Fruit fly (Drosophila melanogaster) whole organism, embryonic: Measurements from ENCODE around the gene CG8774.

Source experiments
- BEAF-32 ChIP-seq: fragments of 200-800 bp; sonication (Bioruptor generic); optimal IDR thresholded peaks from 3 replicates; lab custom pipeline; 2017; ENCODE audit warnings: missing biosample characterization, missing genetic modification characterization, mild to moderate bottlenecking, moderate library complexity, missing genetic modification reagents
- CG10274 ChIP-seq: fragments of 200-800 bp; sonication (Bioruptor generic); optimal IDR thresholded peaks from 3 replicates; lab custom pipeline; 2017; ENCODE audit warnings: missing biosample characterization, mild to moderate bottlenecking, missing genetic modification characterization
- CG12744 ChIP-seq: fragments of 200-800 bp; sonication (Bioruptor generic); optimal IDR thresholded peaks from 2 replicates; lab custom pipeline; 2016; ENCODE audit warnings: missing biosample characterization, missing genetic modification characterization
- CG13287 ChIP-seq: fragments of 200-800 bp; sonication (Bioruptor generic); IDR thresholded peaks from 2 replicates; pipeline ENCODE4 v1.3.6; 2022; ENCODE audit warnings: missing biosample characterization, missing genetic modification characterization; ENCODE audit not compliant: partially characterized antibody
- CG14710 ChIP-seq: fragments of 200-800 bp; sonication (Bioruptor generic); optimal IDR thresholded peaks from 3 replicates; lab custom pipeline; 2019; ENCODE audit warnings: missing biosample characterization, mild to moderate bottlenecking, missing genetic modification characterization, moderate library complexity
- CG15479 ChIP-seq: fragments of 200-800 bp; sonication (Bioruptor generic); optimal IDR thresholded peaks from 3 replicates; lab custom pipeline; 2019; ENCODE audit warnings: missing biosample characterization, mild to moderate bottlenecking, missing genetic modification characterization, moderate library complexity
- CG15514 ChIP-seq: fragments of 200-800 bp; sonication (Bioruptor generic); optimal IDR thresholded peaks from 3 replicates; lab custom pipeline; 2017; ENCODE audit warnings: missing biosample characterization, missing genetic modification characterization, mild to moderate bottlenecking, moderate library complexity, missing genetic modification reagents
- CG17361 ChIP-seq: fragments of 200-800 bp; sonication (Bioruptor generic); IDR thresholded peaks from 3 replicates; pipeline ENCODE4 v1.3.6; 2022; ENCODE audit warnings: missing biosample characterization, missing genetic modification characterization
- CG17829 ChIP-seq: fragments of 200-800 bp; optimal IDR thresholded peaks from 2 replicates; lab custom pipeline; 2019; ENCODE audit warnings: missing biosample characterization, mild to moderate bottlenecking, missing genetic modification characterization, moderate library complexity
- CG3847 ChIP-seq: fragments of 200-800 bp; sonication (Bioruptor generic); IDR thresholded peaks from 2 replicates; pipeline ENCODE4 v1.3.6; 2022; ENCODE audit warnings: missing biosample characterization, missing genetic modification characterization
- CG4820 ChIP-seq: fragments of 200-800 bp; sonication (Bioruptor generic); optimal IDR thresholded peaks from 3 replicates; lab custom pipeline; 2016; ENCODE audit warnings: missing biosample characterization, missing genetic modification characterization
- CG6765 ChIP-seq: fragments of 200-800 bp; sonication (Bioruptor generic); optimal IDR thresholded peaks from 3 replicates; lab custom pipeline; 2017; ENCODE audit warnings: missing biosample characterization, mild to moderate bottlenecking, missing genetic modification characterization
- Dp ChIP-seq: fragments of 200-800 bp; sonication (Bioruptor generic); optimal IDR thresholded peaks from 2 replicates; lab custom pipeline; 2018; ENCODE audit warnings: missing biosample characterization, mild to moderate bottlenecking, missing genetic modification characterization, moderate library complexity
- E2f2 ChIP-seq: fragments of 200-800 bp; sonication (Bioruptor generic); IDR thresholded peaks from 2 replicates; pipeline ENCODE4 v1.3.6; 2022; ENCODE audit warnings: missing biosample characterization, missing genetic modification characterization
- Ets97D ChIP-seq: fragments of 200-800 bp; sonication (Bioruptor generic); optimal IDR thresholded peaks from 3 replicates; lab custom pipeline; 2016; ENCODE audit warnings: missing biosample characterization, missing genetic modification characterization
- HHEX ChIP-seq: fragments of 200-800 bp; sonication (Bioruptor generic); optimal IDR thresholded peaks from 3 replicates; lab custom pipeline; 2017; ENCODE audit warnings: missing biosample characterization, mild to moderate bottlenecking, missing genetic modification characterization, missing genetic modification reagents
- HLHmδ ChIP-seq: fragments of 200-800 bp; sonication (Bioruptor generic); optimal IDR thresholded peaks from 2 replicates; lab custom pipeline; 2018; ENCODE audit warnings: missing biosample characterization, mild to moderate bottlenecking, missing genetic modification characterization, moderate library complexity
- Hand ChIP-seq: fragments of 200-800 bp; sonication (Bioruptor generic); optimal IDR thresholded peaks from 2 replicates; lab custom pipeline; 2017; ENCODE audit warnings: mild to moderate bottlenecking, missing biosample characterization, missing genetic modification reagents, missing genetic modification characterization
- HmgZ ChIP-seq: fragments of 200-800 bp; sonication (Bioruptor generic); optimal IDR thresholded peaks from 2 replicates; lab custom pipeline; 2018; ENCODE audit warnings: missing biosample characterization, mild to moderate bottlenecking, missing genetic modification characterization
- Lhr ChIP-seq: fragments of 200-800 bp; sonication (Bioruptor generic); optimal IDR thresholded peaks from 3 replicates; lab custom pipeline; 2017; ENCODE audit warnings: mild to moderate bottlenecking, missing biosample characterization, missing genetic modification reagents, missing genetic modification characterization
- Lim3 ChIP-seq: fragments of 200-800 bp; sonication (Bioruptor generic); IDR thresholded peaks from 2 replicates; pipeline ENCODE4 v1.3.6; 2022; ENCODE audit warnings: missing biosample characterization, missing genetic modification characterization
- MBD-R2 ChIP-seq: fragments of 200-800 bp; sonication (Bioruptor generic); IDR thresholded peaks from 2 replicates; pipeline ENCODE4 v1.3.6; 2022; ENCODE audit warnings: missing biosample characterization, missing genetic modification characterization
- MESR4 ChIP-seq: fragments of 200-800 bp; sonication (Bioruptor generic); optimal IDR thresholded peaks from 2 replicates; lab custom pipeline; 2018; ENCODE audit warnings: missing biosample characterization, mild to moderate bottlenecking, missing genetic modification characterization, moderate library complexity
- Myb ChIP-seq: fragments of 200-800 bp; sonication (Bioruptor generic); optimal IDR thresholded peaks from 2 replicates; lab custom pipeline; 2016; ENCODE audit warnings: missing biosample characterization, missing genetic modification characterization
- Ssrp ChIP-seq: fragments of 200-800 bp; sonication (Bioruptor generic); optimal IDR thresholded peaks from 2 replicates; lab custom pipeline; 2018; ENCODE audit warnings: missing biosample characterization, mild to moderate bottlenecking, missing genetic modification characterization, moderate library complexity
- Stat92E ChIP-seq, 3 experiments: fragments of >200 bp in 2 of 3; fragments of 200-800 bp in 1 of 3; sonication (Bioruptor generic) in 1 of 3; optimal IDR thresholded peaks; 2 replicates each; lab custom pipeline; 2017 to 2019; ENCODE audit warnings: missing biosample characterization in 3 of 3, missing genetic modification characterization in 3 of 3, mild to moderate bottlenecking in 1 of 3, moderate library complexity in 1 of 3
- YL-1 ChIP-seq: fragments of 200-800 bp; sonication (Bioruptor generic); optimal IDR thresholded peaks from 3 replicates; lab custom pipeline; 2017; ENCODE audit warnings: missing biosample characterization, mild to moderate bottlenecking, missing genetic modification characterization
- chinmo ChIP-seq: fragments of 200-800 bp; sonication (Bioruptor generic); IDR thresholded peaks from 4 replicates; pipeline ENCODE4 v1.3.6; 2022; ENCODE audit warnings: missing biosample characterization, missing genetic modification characterization; ENCODE audit not compliant: partially characterized antibody
- chm ChIP-seq: fragments of 200-800 bp; sonication (Bioruptor generic); IDR thresholded peaks from 2 replicates; pipeline ENCODE4 v1.3.6; 2022; ENCODE audit warnings: missing biosample characterization, missing genetic modification characterization
- crp ChIP-seq, 2 experiments: fragments of 200-800 bp; sonication (Bioruptor generic); optimal IDR thresholded peaks; 2 replicates in 1 of 2; 3 replicates in 1 of 2; lab custom pipeline; 2017; ENCODE audit warnings: missing biosample characterization in 2 of 2, missing genetic modification characterization in 2 of 2, mild to moderate bottlenecking in 1 of 2, moderate library complexity in 1 of 2
- dysf ChIP-seq: fragments of 200-800 bp; sonication (Bioruptor generic); IDR thresholded peaks from 3 replicates; pipeline ENCODE4 v1.3.6; 2022; ENCODE audit warnings: missing biosample characterization, missing genetic modification characterization
- gfzf ChIP-seq: fragments of 200-800 bp; sonication (Bioruptor generic); optimal IDR thresholded peaks from 2 replicates; lab custom pipeline; 2016; ENCODE audit warnings: missing biosample characterization, mild to moderate bottlenecking, missing genetic modification characterization, moderate library complexity
- gt ChIP-seq: fragments of 200-800 bp; sonication (Bioruptor generic); IDR thresholded peaks from 2 replicates; pipeline ENCODE4 v1.3.6; 2022; ENCODE audit warnings: missing biosample characterization, missing genetic modification characterization
- lola ChIP-seq, 3 experiments: fragments of >200 bp in 2 of 3; fragments of 200-800 bp in 1 of 3; sonication (Bioruptor generic) in 1 of 3; optimal IDR thresholded peaks; 2 replicates each; lab custom pipeline; 2017 to 2019; ENCODE audit warnings: missing biosample characterization in 3 of 3, missing genetic modification characterization in 3 of 3, mild to moderate bottlenecking in 1 of 3, moderate library complexity in 1 of 3
- nmo ChIP-seq: fragments of 200-800 bp; sonication (Bioruptor generic); optimal IDR thresholded peaks from 2 replicates; lab custom pipeline; 2018; ENCODE audit warnings: missing biosample characterization, mild to moderate bottlenecking, missing genetic modification characterization, moderate library complexity
- pfk ChIP-seq: fragments of 200-800 bp; sonication (Bioruptor generic); optimal IDR thresholded peaks from 2 replicates; lab custom pipeline; 2018; ENCODE audit warnings: missing biosample characterization, mild to moderate bottlenecking, missing genetic modification characterization, moderate library complexity
- pum ChIP-seq: fragments of 200-800 bp; sonication (Bioruptor generic); optimal IDR thresholded peaks from 2 replicates; lab custom pipeline; 2016; ENCODE audit warnings: missing biosample characterization, missing genetic modification characterization
- pzg ChIP-seq: fragments of 200-800 bp; sonication (Bioruptor generic); optimal IDR thresholded peaks from 3 replicates; lab custom pipeline; 2018; ENCODE audit warnings: missing biosample characterization, mild to moderate bottlenecking, missing genetic modification characterization, moderate library complexity
- ranshi ChIP-seq: fragments of 200-800 bp; sonication (Bioruptor generic); IDR thresholded peaks from 2 replicates; pipeline ENCODE4 v1.3.6; 2022; ENCODE audit warnings: missing biosample characterization, missing genetic modification characterization
- run ChIP-seq: fragments of 200-800 bp; sonication (Bioruptor generic); optimal IDR thresholded peaks from 3 replicates; lab custom pipeline; 2018; ENCODE audit warnings: missing biosample characterization, mild to moderate bottlenecking, missing genetic modification characterization
- sens ChIP-seq: fragments of 200-800 bp; sonication (Bioruptor generic); peaks from one replicate; lab custom pipeline; 2016; ENCODE audit warnings: missing biosample characterization, missing genetic modification characterization
- sna ChIP-seq: fragments of 200-800 bp; sonication (Bioruptor generic); IDR thresholded peaks from 2 replicates; pipeline ENCODE4 v1.3.6; 2022; ENCODE audit warnings: missing biosample characterization, missing genetic modification characterization; ENCODE audit not compliant: partially characterized antibody
- stwl ChIP-seq: fragments of 200-800 bp; sonication (Bioruptor generic); optimal IDR thresholded peaks from 3 replicates; lab custom pipeline; 2018; ENCODE audit warnings: missing biosample characterization, mild to moderate bottlenecking, missing genetic modification characterization, moderate library complexity
- trem ChIP-seq: fragments of 200-800 bp; optimal IDR thresholded peaks from 3 replicates; lab custom pipeline; 2019; ENCODE audit warnings: missing biosample characterization, mild to moderate bottlenecking, missing genetic modification characterization, moderate library complexity
- vvl ChIP-seq: fragments of 200-800 bp; sonication (Bioruptor generic); IDR thresholded peaks from 2 replicates; pipeline ENCODE4 v1.3.6; 2022; ENCODE audit warnings: missing biosample characterization, missing genetic modification characterization
- yki ChIP-seq: fragments of >200 bp; optimal IDR thresholded peaks from 3 replicates; lab custom pipeline; 2018
- zfh1 ChIP-seq: fragments of 200-800 bp; sonication (Bioruptor generic); IDR thresholded peaks from 3 replicates; pipeline ENCODE4 v1.3.6; 2022; ENCODE audit warnings: missing biosample characterization, missing genetic modification characterization
- zfh2 ChIP-seq: fragments of 200-800 bp; sonication (Bioruptor generic); optimal IDR thresholded peaks from 2 replicates; lab custom pipeline; 2016; ENCODE audit warnings: missing biosample characterization, missing genetic modification characterization

CG8774 gene

DNA sequence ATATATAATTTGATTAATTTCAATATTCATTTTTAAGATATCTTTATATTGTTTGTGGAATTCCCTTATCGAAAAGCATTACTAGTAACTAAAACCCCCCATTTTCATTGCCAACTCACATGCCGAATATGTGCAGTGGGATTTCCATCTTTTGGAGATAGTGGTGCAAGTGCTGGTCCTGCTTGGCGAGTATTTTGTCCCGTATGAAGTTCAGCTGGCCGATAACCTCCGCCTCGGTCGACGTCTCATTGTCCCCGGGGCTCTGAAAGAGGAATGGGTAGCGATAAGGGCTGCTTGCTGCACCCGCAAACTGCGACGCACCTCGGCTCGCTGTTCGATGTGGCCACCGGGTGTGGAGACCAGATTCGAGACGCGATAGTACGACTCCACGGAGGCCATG is 27.9 kb upstream of the CG8774 start (continued):
- TF ChIP-seq crp (GFP tag; optimal IDR thresholded peaks at IDR 0.05; lab: Kevin White, UChicago) (no peak), ranshi (GFP tag; lab: Robert Waterston, UW) (no peak), Hand (GFP tag; lab: Kevin White, UChicago) (no peak), lola (GFP tag; optimal IDR thresholded peaks at IDR 0.05; lab: Kevin White, UChicago) (no peak)

DNA sequence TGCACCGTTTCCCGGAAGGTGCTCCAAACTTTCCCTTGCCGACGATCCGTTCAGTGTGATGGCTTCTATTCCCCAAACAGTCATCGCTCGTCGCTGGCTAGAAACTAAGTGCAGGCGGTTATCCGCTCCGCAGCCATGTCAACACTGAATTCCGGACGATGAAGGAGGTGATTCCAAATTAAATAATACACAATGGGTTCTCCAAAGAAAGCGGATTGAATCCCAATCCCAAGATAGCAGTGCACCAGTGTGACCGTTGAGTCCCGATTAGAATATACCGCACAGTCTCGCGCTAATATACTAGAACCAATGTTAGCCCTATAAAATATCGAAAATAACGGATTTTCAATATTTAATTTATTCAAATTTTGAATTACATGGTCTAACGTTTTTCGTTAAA is 26.8 kb upstream of the CG8774 start, which contains the start of gene TBC1D5:
TBC1D5 (minus strand) TSS at position 254 of the 400 bp plus-strand sequence.
- TF ChIP-seq Ets97D (GFP tag; lab: Kevin White, UChicago) (peak; percentile 32), Ssrp (tag; lab: Kevin White, UChicago) (no peak), E2f2 (GFP tag; lab: Robert Waterston, UW) (peak; percentile 76), HLHmδ (GFP tag; lab: Kevin White, UChicago) (no peak), CG6765 (GFP tag; lab: Kevin White, UChicago) (no peak), CG13287 (peak; percentile 18; the same call in 1 of the 2 replicates), pzg (GFP tag; lab: Kevin White, UChicago) (peak; percentile 70), Stat92E (GFP tag; optimal IDR thresholded peaks at IDR 0.05; lab: Kevin White, UChicago) (peak in 1 of 3 experiments; percentile 3), chinmo (peak; percentile 44; the same call in 1 of the 4 replicates), CG17829 (tag; lab: Kevin White, UChicago) (peak; percentile 7), MBD-R2 (GFP tag; lab: Robert Waterston, UW) (peak; percentile 79), CG15479 (GFP tag; lab: Kevin White, UChicago) (no peak), Myb (GFP tag; lab: Kevin White, UChicago) (peak; percentile 93), chm (GFP tag; lab: Robert Waterston, UW) (0 out of 2 replicates have a peak, but pooled peaks have one; percentile 38), zfh2 (no peak), CG15514 (GFP tag; lab: Kevin White, UChicago) (peak; percentile 6), nmo (GFP tag; lab: Kevin White, UChicago) (peak; percentile 2), Lim3 (no peak), pum (GFP tag; lab: Kevin White, UChicago) (no peak), vvl (GFP tag; lab: Robert Waterston, UW) (peak; percentile 90), sna (GFP tag; lab: Robert Waterston, UW) (no peak), MESR4 (GFP tag; lab: Kevin White, UChicago) (peak; percentile 79), HHEX (GFP tag; lab: Kevin White, UChicago) (no peak), gt (GFP tag; lab: Robert Waterston, UW) (no peak), CG14710 (peak; percentile 47), run (tag; lab: Kevin White, UChicago) (no peak), HmgZ (peak; percentile 22), CG4820 (GFP tag; lab: Kevin White, UChicago) (no peak), yki (lab: Kevin White, UChicago) (no peak), YL-1 (GFP tag; lab: Kevin White, UChicago) (peak; percentile 36), trem (tag; lab: Kevin White, UChicago) (peak; percentile 4), CG3847 (GFP tag; lab: Robert Waterston, UW) (no peak), Lhr (GFP tag; lab: Kevin White, UChicago) (peak; percentile 11), dysf (no peak), zfh1 (no peak), CG17361 (GFP tag; lab: Robert Waterston, UW) (no peak), stwl (tag; lab: Kevin White, UChicago) (peak; percentile 80), gfzf (peak; percentile 88), sens (peak; percentile 76), pfk (GFP tag; lab: Kevin White, UChicago) (no peak), CG10274 (GFP tag; lab: Kevin White, UChicago) (no peak), Dp (GFP tag; lab: Kevin White, UChicago) (peak; percentile 69), BEAF-32 (GFP tag; lab: Kevin White, UChicago) (peak; percentile 22), CG12744 (no peak)
